Comparison of ENCODE assay signal across 1 fruit fly cellular context in genomic region chr2L:21039569-21040159, dm6.
A peak's percentile ranks its signal among the peaks of the same experiment; 100 is the strongest.
TF ChIP-seq lines count a peak whose summit lies in the region.

No protein-coding gene starts in this region.

TF ChIP-seq in whole organism, embryonic, 481 proteins besides CTCF, POLR2A, EP300 and RAD21 (continued from another document):
- no peak for TF ChIP-seq hb (GFP tag; IDR thresholded peaks at IDR 0.05; lab: Robert Waterston, UW; ENCODE audit: partially characterized antibody)
- peak; percentile 94 for TF ChIP-seq pros (GFP tag; optimal IDR thresholded peaks at IDR 0.05; lab: Kevin White, UChicago)
- peak; percentile 45; the same call in 1 of the 2 replicates for TF ChIP-seq CG32772 (GFP tag; IDR thresholded peaks at IDR 0.05; lab: Robert Waterston, UW)
- no peak for TF ChIP-seq CG17361 (GFP tag; IDR thresholded peaks at IDR 0.05; lab: Robert Waterston, UW)
- peak; percentile 28 for TF ChIP-seq grn (GFP tag; optimal IDR thresholded peaks at IDR 0.05; lab: Kevin White, UChicago)
- no peak for TF ChIP-seq CG18619 (GFP tag; optimal IDR thresholded peaks at IDR 0.05; lab: Kevin White, UChicago)
